Worm (Caenorhabditis elegans): Measurements from ENCODE around the gene twk-17.

- no peak for TF ChIP-seq tbx-2 (tag; optimal IDR thresholded peaks at IDR 0.05)
- no peak for TF ChIP-seq hpl-2 (GFP tag; optimal IDR thresholded peaks at IDR 0.05)
- no peak for TF ChIP-seq nhr-237 (tag; optimal IDR thresholded peaks at IDR 0.05)
- no peak for TF ChIP-seq efl-1 (optimal IDR thresholded peaks at IDR 0.05)
- TF ChIP-seq efl-1 (GFP tag; optimal IDR thresholded peaks at IDR 0.05 in 1 of 2) = no peak
- no peak for TF ChIP-seq zag-1 (tag; optimal IDR thresholded peaks at IDR 0.05)
- TF ChIP-seq aha-1 (tag; optimal IDR thresholded peaks at IDR 0.05) = no peak
- TF ChIP-seq mef-2 (tag; optimal IDR thresholded peaks at IDR 0.05) = no peak
- no peak for TF ChIP-seq lir-3 (tag; optimal IDR thresholded peaks at IDR 0.05; ENCODE audit: poor library complexity)
Measured at ce11 chrX:7578308-7578707, 29.6 kb downstream of the twk-17 start.
